Worm (Caenorhabditis elegans): ENCODE data around the gene col-128.

- TF ChIP-seq ztf-23 (GFP tag; IDR thresholded peaks at IDR 0.05) (no peak), T22C8.4 (GFP tag; IDR thresholded peaks at IDR 0.05) (no peak)
Measured at ce11 chrIV:11572524-11572923, 20.8 kb upstream of the col-128 start.

Measured in whole organism, midembryonic.